Fruit fly (Drosophila melanogaster) whole organism, prepupa: ENCODE results near the gene Ir62a.

Source experiments
- Blimp-1 ChIP-seq: fragments of 200-800 bp; sonication (Bioruptor generic); optimal IDR thresholded peaks from 3 replicates; lab custom pipeline; 2017; ENCODE audit warnings: missing biosample characterization, missing genetic modification characterization, mild to moderate bottlenecking, moderate library complexity, missing genetic modification reagents
- CG10669 ChIP-seq: fragments of 200-800 bp; sonication (Bioruptor generic); optimal IDR thresholded peaks from 3 replicates; lab custom pipeline; 2018; ENCODE audit warnings: missing biosample characterization, mild to moderate bottlenecking, missing genetic modification characterization, moderate library complexity
- CG16779 ChIP-seq: fragments of 200-800 bp; sonication (Bioruptor generic); optimal IDR thresholded peaks from 3 replicates; lab custom pipeline; 2017; ENCODE audit warnings: missing biosample characterization, mild to moderate bottlenecking, missing genetic modification characterization
- CG3032 ChIP-seq: fragments of 200-800 bp; optimal IDR thresholded peaks from 2 replicates; lab custom pipeline; 2019; ENCODE audit warnings: missing biosample characterization, mild to moderate bottlenecking, missing genetic modification characterization, moderate library complexity
- CG6792 ChIP-seq: fragments of 200-800 bp; sonication (Bioruptor generic); optimal IDR thresholded peaks from 3 replicates; lab custom pipeline; 2016; ENCODE audit warnings: missing biosample characterization, missing genetic modification characterization
- CG7368 ChIP-seq: fragments of 200-800 bp; sonication (Bioruptor generic); optimal IDR thresholded peaks from 3 replicates; lab custom pipeline; 2016; ENCODE audit warnings: missing biosample characterization, missing genetic modification characterization
- Hr4 ChIP-seq: fragments of 200-800 bp; sonication (Bioruptor generic); optimal IDR thresholded peaks from 3 replicates; lab custom pipeline; 2016; ENCODE audit warnings: missing biosample characterization, missing genetic modification characterization
- OdsH ChIP-seq: fragments of 200-800 bp; sonication (Bioruptor generic); optimal IDR thresholded peaks from 3 replicates; lab custom pipeline; 2016; ENCODE audit warnings: missing biosample characterization, missing genetic modification characterization
- Sox102F ChIP-seq: fragments of 200-800 bp; sonication (Bioruptor generic); optimal IDR thresholded peaks from 2 replicates; lab custom pipeline; 2016; ENCODE audit warnings: missing biosample characterization, mild to moderate bottlenecking, missing genetic modification characterization
- Sox15 ChIP-seq: fragments of 200-800 bp; sonication (Bioruptor generic); optimal IDR thresholded peaks from 3 replicates; lab custom pipeline; 2016; ENCODE audit warnings: missing biosample characterization, missing genetic modification characterization
- eg ChIP-seq: fragments of 200-800 bp; sonication (Bioruptor generic); IDR thresholded peaks from 3 replicates; pipeline ENCODE4 v1.3.6; 2022; ENCODE audit warnings: missing biosample characterization, missing genetic modification characterization
- fd59A ChIP-seq: fragments of 200-800 bp; sonication (Bioruptor generic); optimal IDR thresholded peaks from 2 replicates; lab custom pipeline; 2017; ENCODE audit warnings: missing biosample characterization, mild to moderate bottlenecking, missing genetic modification characterization, missing genetic modification reagents
- salr ChIP-seq, 2 experiments: fragments of 200-800 bp; sonication (Bioruptor generic); optimal IDR thresholded peaks; 3 replicates each; lab custom pipeline; 2016 to 2018; ENCODE audit warnings: missing biosample characterization in 2 of 2, missing genetic modification characterization in 2 of 2, mild to moderate bottlenecking in 1 of 2

- TF ChIP-seq Sox102F (no peak), OdsH (no peak), eg (no peak), CG7368 (GFP tag; lab: Kevin White, UChicago) (no peak), Sox15 (GFP tag; lab: Kevin White, UChicago) (no peak), CG3032 (tag; lab: Kevin White, UChicago) (no peak), CG6792 (GFP tag; lab: Kevin White, UChicago) (no peak), salr (GFP tag; optimal IDR thresholded peaks at IDR 0.05; lab: Kevin White, UChicago) (no peak), Hr4 (no peak), CG10669 (GFP tag; lab: Kevin White, UChicago) (no peak), CG16779 (tag; lab: Kevin White, UChicago) (no peak), fd59A (GFP tag; lab: Kevin White, UChicago) (no peak), Blimp-1 (GFP tag; lab: Kevin White, UChicago) (no peak)
Observed at dm6 chr3L:1550914-1551313, 19.9 kb upstream of the Ir62a start.
